Worm (Caenorhabditis elegans) whole organism, L1 larva: ENCODE measurements around the gene try-13.
A peak's percentile ranks its signal among the peaks of the same experiment; 100 is the strongest.

Source experiments
- C16A3.4 ChIP-seq: fragments of 150-350 bp; optimal IDR thresholded peaks from 2 replicates; lab custom pipeline; 2014; ENCODE audit warnings: missing biosample characterization, missing genetic modification characterization
- Y116A8C.19 ChIP-seq: sonication (generic microtip); optimal IDR thresholded peaks from 2 replicates; lab custom pipeline; 2016; ENCODE audit warnings: missing compliant biosample characterization, missing genetic modification characterization, borderline replicate concordance
- blmp-1 ChIP-seq: fragments of 150-350 bp; optimal IDR thresholded peaks from 2 replicates; lab custom pipeline; 2014; ENCODE audit warnings: missing biosample characterization, missing genetic modification characterization
- ceh-63 ChIP-seq: fragments of 200-800 bp; sonication (Bioruptor generic); optimal IDR thresholded peaks from 2 replicates; lab custom pipeline; 2018; ENCODE audit warnings: mild to moderate bottlenecking, missing genetic modification characterization, missing compliant biosample characterization
- ceh-8 ChIP-seq: fragments of 200-800 bp; sonication (Bioruptor generic); optimal IDR thresholded peaks from 2 replicates; lab custom pipeline; 2018; ENCODE audit warnings: mild to moderate bottlenecking, missing genetic modification characterization, moderate library complexity, missing compliant biosample characterization
- ceh-90 ChIP-seq: sonication (generic microtip); optimal IDR thresholded peaks from 2 replicates; lab custom pipeline; 2016; ENCODE audit warnings: missing genetic modification characterization, missing compliant biosample characterization
- dpl-1 ChIP-seq, 3 experiments: fragments of 150-350 bp in 2 of 3; sonication (generic microtip) in 1 of 3; optimal IDR thresholded peaks; 2 replicates each; lab custom pipeline; 2014 to 2017; ENCODE audit warnings: missing biosample characterization in 3 of 3, missing genetic modification characterization in 3 of 3, missing genetic modification reagents in 3 of 3
- efl-1 ChIP-seq, 4 experiments: fragments of 150-350 bp; optimal IDR thresholded peaks in 3 of 4; peaks in 1 of 4; 1 replicate in 1 of 4; 2 replicates in 3 of 4; lab custom pipeline; 2014; ENCODE audit warnings: missing biosample characterization in 2 of 4, missing genetic modification characterization in 2 of 4, missing genetic modification reagents in 2 of 4
- egl-13 ChIP-seq: sonication (generic microtip); optimal IDR thresholded peaks from 2 replicates; lab custom pipeline; 2016; ENCODE audit warnings: missing genotype, missing genetic modification reagents, missing genetic modification characterization, missing compliant biosample characterization
- elt-2 ChIP-seq: sonication (generic microtip); optimal IDR thresholded peaks from 2 replicates; lab custom pipeline; 2016; ENCODE audit warnings: missing genetic modification characterization, mild to moderate bottlenecking, inconsistent platforms, missing compliant biosample characterization, missing genetic modification reagents
- elt-3 ChIP-seq, 6 experiments: fragments of 150-350 bp in 1 of 6; sonication (generic microtip); optimal IDR thresholded peaks; 2 replicates each; lab custom pipeline; 2017 to 2018; ENCODE audit warnings: missing biosample characterization in 6 of 6, missing genetic modification characterization in 6 of 6, inconsistent platforms in 1 of 6
- ets-5 ChIP-seq: fragments of 200-800 bp; sonication (Bioruptor generic); IDR thresholded peaks from 2 replicates; pipeline ENCODE4 v1.3.6; 2022; ENCODE audit warnings: missing genetic modification characterization, missing compliant biosample characterization
- fkh-4 ChIP-seq: sonication (generic microtip); optimal IDR thresholded peaks from 2 replicates; lab custom pipeline; 2016; ENCODE audit warnings: missing compliant biosample characterization, missing genetic modification characterization, borderline replicate concordance
- fkh-8 ChIP-seq: sonication (generic microtip); optimal IDR thresholded peaks from 2 replicates; lab custom pipeline; 2016; ENCODE audit warnings: mild to moderate bottlenecking, missing genetic modification characterization, missing compliant biosample characterization
- grh-1 ChIP-seq: fragments of 200-800 bp; sonication (Bioruptor generic); IDR thresholded peaks from 2 replicates; pipeline ENCODE4 v1.3.6; 2022; ENCODE audit warnings: missing genetic modification reagents, missing genetic modification characterization, missing compliant biosample characterization
- irx-1 ChIP-seq: sonication (generic microtip); optimal IDR thresholded peaks from 2 replicates; lab custom pipeline; 2016; ENCODE audit warnings: missing genetic modification characterization, missing compliant biosample characterization
- jun-1 ChIP-seq: fragments of 150-350 bp; optimal IDR thresholded peaks from 2 replicates; lab custom pipeline; 2014; ENCODE audit warnings: missing biosample characterization, missing genetic modification reagents, missing genetic modification characterization
- lin-14 ChIP-seq: fragments of 200-800 bp; sonication (Bioruptor generic); optimal IDR thresholded peaks from 2 replicates; lab custom pipeline; 2018; ENCODE audit warnings: mild to moderate bottlenecking, missing genetic modification characterization, moderate library complexity, missing compliant biosample characterization
- lin-15B ChIP-seq: fragments of 150-350 bp; sonication (generic microtip); optimal IDR thresholded peaks from 3 replicates; lab custom pipeline; 2014; ENCODE audit warnings: missing biosample characterization, missing genetic modification characterization
- lin-35 ChIP-seq, 2 experiments: fragments of 150-350 bp; optimal IDR thresholded peaks; 2 replicates each; lab custom pipeline; 2014; ENCODE audit warnings: missing biosample characterization in 2 of 2, missing genetic modification characterization in 2 of 2, missing genetic modification reagents in 2 of 2
- lin-39 ChIP-seq: fragments of 150-350 bp; optimal IDR thresholded peaks from 2 replicates; lab custom pipeline; 2014; ENCODE audit warnings: missing biosample characterization, missing genetic modification reagents, missing genetic modification characterization
- lsy-2 ChIP-seq, 2 experiments: fragments of 150-350 bp; optimal IDR thresholded peaks; 2 replicates each; lab custom pipeline; 2014; ENCODE audit warnings: missing biosample characterization in 2 of 2, missing genetic modification characterization in 2 of 2
- mdl-1 ChIP-seq, 2 experiments: fragments of 150-350 bp; optimal IDR thresholded peaks; 2 replicates each; lab custom pipeline; 2014 to 2017; ENCODE audit warnings: missing biosample characterization in 2 of 2, missing genetic modification characterization in 2 of 2, inconsistent platforms in 1 of 2
- nhr-11 ChIP-seq: fragments of 150-350 bp; optimal IDR thresholded peaks from 2 replicates; lab custom pipeline; 2014; ENCODE audit warnings: missing biosample characterization, missing genetic modification characterization
- nhr-12 ChIP-seq: sonication (generic microtip); optimal IDR thresholded peaks from 2 replicates; lab custom pipeline; 2017; ENCODE audit warnings: missing biosample characterization, missing genetic modification characterization
- nhr-19 ChIP-seq: fragments of 200-800 bp; sonication (Bioruptor generic); conservative IDR thresholded peaks from 2 replicates; pipeline ENCODE4 v1.3.6; 2022; ENCODE audit warnings: missing genetic modification characterization, missing compliant biosample characterization
- nhr-20 ChIP-seq: sonication (generic microtip); optimal IDR thresholded peaks from 2 replicates; lab custom pipeline; 2016; ENCODE audit warnings: mild to moderate bottlenecking, missing genetic modification characterization, missing compliant biosample characterization
- nhr-47 ChIP-seq: sonication (generic microtip); optimal IDR thresholded peaks from 2 replicates; lab custom pipeline; 2016; ENCODE audit warnings: mild to moderate bottlenecking, missing genetic modification characterization, moderate library complexity, missing compliant biosample characterization
- nhr-71 ChIP-seq: sonication (generic microtip); optimal IDR thresholded peaks from 2 replicates; lab custom pipeline; 2016; ENCODE audit warnings: mild to moderate bottlenecking, missing genetic modification characterization, moderate library complexity, missing compliant biosample characterization
- nhr-76 ChIP-seq: sonication (generic microtip); optimal IDR thresholded peaks from 2 replicates; lab custom pipeline; 2017; ENCODE audit warnings: missing biosample characterization, missing genetic modification characterization
- nhr-85 ChIP-seq: sonication (generic microtip); peaks from one replicate; lab custom pipeline; 2016; ENCODE audit warnings: missing genetic modification characterization, inconsistent platforms, missing compliant biosample characterization
- nhr-90 ChIP-seq: sonication (generic microtip); optimal IDR thresholded peaks from 2 replicates; lab custom pipeline; 2016; ENCODE audit warnings: mild to moderate bottlenecking, missing genetic modification characterization, missing compliant biosample characterization; ENCODE audit not compliant: poor library complexity
- pqm-1 ChIP-seq: sonication (generic microtip); optimal IDR thresholded peaks from 3 replicates; lab custom pipeline; 2017; ENCODE audit warnings: missing biosample characterization, missing genetic modification characterization
- skn-1 ChIP-seq: fragments of 150-350 bp; optimal IDR thresholded peaks from 2 replicates; lab custom pipeline; 2014; ENCODE audit warnings: missing biosample characterization, missing genetic modification characterization
- snu-23 ChIP-seq: sonication (generic microtip); optimal IDR thresholded peaks from 2 replicates; lab custom pipeline; 2016; ENCODE audit warnings: missing genetic modification characterization, missing compliant biosample characterization
- sox-4 ChIP-seq: sonication (generic microtip); optimal IDR thresholded peaks from 2 replicates; lab custom pipeline; 2016; ENCODE audit warnings: missing genetic modification characterization, missing compliant biosample characterization
- tbx-2 ChIP-seq: sonication (generic microtip); optimal IDR thresholded peaks from 2 replicates; lab custom pipeline; 2016; ENCODE audit warnings: missing genetic modification characterization, missing compliant biosample characterization
- unc-130 ChIP-seq: fragments of 150-350 bp; optimal IDR thresholded peaks from 2 replicates; lab custom pipeline; 2017; ENCODE audit warnings: missing biosample characterization, missing genetic modification characterization, inconsistent platforms
- unc-86 ChIP-seq: sonication (generic microtip); optimal IDR thresholded peaks from 2 replicates; lab custom pipeline; 2016; ENCODE audit warnings: missing genetic modification characterization, missing compliant biosample characterization
- vab-15 ChIP-seq: sonication (generic microtip); optimal IDR thresholded peaks from 2 replicates; lab custom pipeline; 2017; ENCODE audit warnings: missing genotype, mild to moderate bottlenecking, missing genetic modification characterization, missing compliant biosample characterization
- zip-4 ChIP-seq: fragments of 200-800 bp; sonication (Bioruptor generic); optimal IDR thresholded peaks from 2 replicates; lab custom pipeline; 2018; ENCODE audit warnings: mild to moderate bottlenecking, missing genetic modification characterization, moderate library complexity, missing compliant biosample characterization
- ztf-4 ChIP-seq: fragments of 150-350 bp; optimal IDR thresholded peaks from 2 replicates; lab custom pipeline; 2014; ENCODE audit warnings: missing biosample characterization, missing genetic modification characterization

The try-13 gene

ce11 chrV:7413107-7413774, 26.7 kb upstream of the try-13 start, which contains the start of gene F18E3.11 (continued):
- TF ChIP-seq grh-1 (GFP tag; lab: Robert Waterston, UW) (0 out of 2 replicates have a peak, but pooled peaks have one; percentile 26), ceh-90 (tag; lab: Kevin White, UChicago) (no peak), Y116A8C.19 (tag; lab: Kevin White, UChicago) (no peak), nhr-11 (tag; lab: Kevin White, UChicago) (no peak), efl-1 (optimal IDR thresholded peaks at IDR 0.05; lab: Kevin White, UChicago) (no peak), efl-1 (GFP tag; optimal IDR thresholded peaks at IDR 0.05 in 1 of 2; lab: Kevin White, UChicago) (peak in 1 of 2 experiments; percentile 91), mdl-1 (tag; optimal IDR thresholded peaks at IDR 0.05; lab: Kevin White, UChicago) (peak in 1 of 2 experiments; percentile 64), lin-35 (GFP tag; optimal IDR thresholded peaks at IDR 0.05; lab: Kevin White, UChicago) (peak in 1 of 2 experiments; percentile 26), zip-4 (no peak), ceh-63 (GFP tag; lab: Kevin White, UChicago) (no peak), unc-130 (peak; percentile 16)

DNA sequence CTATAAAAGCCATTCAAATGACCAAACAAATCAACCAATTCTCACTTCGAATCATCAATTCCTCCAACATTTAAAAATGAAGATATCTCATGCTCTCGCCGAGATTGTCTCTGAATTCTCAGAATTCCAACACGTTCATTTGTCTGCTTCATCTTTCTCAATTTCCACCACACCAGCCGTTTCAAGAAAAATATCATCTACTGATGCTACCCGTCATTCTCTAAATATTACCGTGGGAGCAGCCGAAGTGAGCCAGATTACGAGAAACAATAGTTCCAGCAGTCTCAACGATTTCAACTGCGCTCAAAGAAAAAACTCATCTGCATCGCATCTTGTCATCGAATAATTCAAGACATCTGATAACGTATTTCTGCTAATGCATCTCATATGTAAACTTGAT, 25.0 kb upstream of the try-13 start, which contains the start of gene F18E3.12:
F18E3.12 (plus strand) TSS at position 77 of the 400 bp plus-strand sequence.
- TF ChIP-seq lin-39 (tag; lab: Kevin White, UChicago) (no peak), blmp-1 (tag; lab: Kevin White, UChicago) (no peak), elt-2 (tag; lab: Kevin White, UChicago) (no peak), fkh-8 (tag; lab: Kevin White, UChicago) (no peak), lin-35 (GFP tag; optimal IDR thresholded peaks at IDR 0.05; lab: Kevin White, UChicago) (peak in 1 of 2 experiments; percentile 12)

- TF ChIP-seq egl-13 (tag; lab: Kevin White, UChicago) (no peak), vab-15 (tag; lab: Kevin White, UChicago) (no peak), grh-1 (GFP tag; lab: Robert Waterston, UW) (peak; percentile 53; the same call in 1 of the 2 replicates), skn-1 (tag; lab: Kevin White, UChicago) (peak; percentile 65), blmp-1 (tag; lab: Kevin White, UChicago) (peak; percentile 90), nhr-71 (tag; lab: Kevin White, UChicago) (peak; percentile 88), tbx-2 (tag; lab: Kevin White, UChicago) (peak; percentile 70), jun-1 (tag; lab: Kevin White, UChicago) (peak; percentile 7), mdl-1 (tag; optimal IDR thresholded peaks at IDR 0.05; lab: Kevin White, UChicago) (peak in 1 of 2 experiments; percentile 83), ceh-63 (GFP tag; lab: Kevin White, UChicago) (no peak), elt-3 (tag; optimal IDR thresholded peaks at IDR 0.05; lab: Kevin White, UChicago) (peak in 5 of 6 experiments; percentile 43 to 97 (median 69)), pqm-1 (tag; lab: Kevin White, UChicago) (no peak), nhr-47 (tag; lab: Kevin White, UChicago) (peak; percentile 34), irx-1 (tag; lab: Kevin White, UChicago) (no peak), lin-15B (tag; lab: Kevin White, UChicago) (no peak), nhr-12 (tag; lab: Kevin White, UChicago) (no peak), C16A3.4 (peak; percentile 43), unc-130 (peak; percentile 32), nhr-20 (peak; percentile 95), lsy-2 (tag; optimal IDR thresholded peaks at IDR 0.05; lab: Kevin White, UChicago) (no peak), nhr-90 (tag; lab: Kevin White, UChicago) (peak; percentile 78), ztf-4 (tag; lab: Kevin White, UChicago) (peak; percentile 50), nhr-19 (GFP tag; lab: Robert Waterston, UW) (peak; percentile 97), ets-5 (GFP tag; lab: Robert Waterston, UW) (no peak), nhr-11 (tag; lab: Kevin White, UChicago) (no peak), dpl-1 (GFP tag; optimal IDR thresholded peaks at IDR 0.05; lab: Kevin White, UChicago) (peak in 1 of 3 experiments; percentile 24), nhr-85 (tag; lab: Kevin White, UChicago) (peak; percentile 98), lin-35 (GFP tag; optimal IDR thresholded peaks at IDR 0.05; lab: Kevin White, UChicago) (peak in 1 of 2 experiments; percentile 69), lin-14 (GFP tag; lab: Kevin White, UChicago) (peak; percentile 71), nhr-76 (tag; lab: Kevin White, UChicago) (no peak), ceh-90 (tag; lab: Kevin White, UChicago) (no peak), unc-86 (tag; lab: Kevin White, UChicago) (no peak), sox-4 (tag; lab: Kevin White, UChicago) (no peak), ceh-8 (no peak), fkh-4 (no peak), snu-23 (peak; percentile 74), efl-1 (optimal IDR thresholded peaks at IDR 0.05; lab: Kevin White, UChicago) (no peak), efl-1 (GFP tag; optimal IDR thresholded peaks at IDR 0.05 in 1 of 2; lab: Kevin White, UChicago) (peak in 1 of 2 experiments; percentile 89)
Observed at ce11 chrV:7415780-7416428, 24.0 kb upstream of the try-13 start, which contains the start of gene F18E3.13. F18E3.13 (plus strand) TSS chrV:7416164.
